Worm (Caenorhabditis elegans) whole organism, L4 larva: ENCODE data around the gene C47E8.11.

ENCODE experiments used
- F37D6.2 ChIP-seq: sonication (generic microtip); optimal IDR thresholded peaks from 2 replicates; lab custom pipeline; 2016; ENCODE audit warnings: mild to moderate bottlenecking, missing genetic modification characterization, missing compliant biosample characterization
- F49E8.2 ChIP-seq: sonication (generic microtip); optimal IDR thresholded peaks from 2 replicates; lab custom pipeline; 2016; ENCODE audit warnings: missing compliant biosample characterization, mild to moderate bottlenecking, missing genetic modification characterization, borderline replicate concordance
- Y105C5A.15 ChIP-seq: fragments of 200-800 bp; sonication (Bioruptor generic); IDR thresholded peaks from 2 replicates; pipeline ENCODE4 v1.3.6; 2022; ENCODE audit warnings: missing genetic modification characterization, missing compliant biosample characterization
- Y48G9A.11 ChIP-seq: fragments of 200-800 bp; sonication (Bioruptor generic); IDR thresholded peaks from 2 replicates; pipeline ENCODE4 v1.3.6; 2022; ENCODE audit warnings: missing genetic modification reagents, missing genetic modification characterization, missing compliant biosample characterization
- Y5F2A.4 ChIP-seq: fragments of 200-800 bp; sonication (Bioruptor generic); optimal IDR thresholded peaks from 2 replicates; lab custom pipeline; 2018; ENCODE audit warnings: mild to moderate bottlenecking, missing genetic modification characterization, missing compliant biosample characterization
- Y75B8A.6 ChIP-seq: fragments of 200-800 bp; sonication (Bioruptor generic); IDR thresholded peaks from 2 replicates; pipeline ENCODE4 v1.3.6; 2022; ENCODE audit warnings: missing genetic modification reagents, missing genetic modification characterization, missing compliant biosample characterization
- ZK337.2 ChIP-seq: fragments of 200-800 bp; sonication (Bioruptor generic); IDR thresholded peaks from 2 replicates; pipeline ENCODE4 v1.3.6; 2022; ENCODE audit warnings: missing genetic modification reagents, missing genetic modification characterization, missing compliant biosample characterization
- ZK546.5 ChIP-seq, 2 experiments: sonication (generic microtip); optimal IDR thresholded peaks; 2 replicates each; lab custom pipeline; 2017; ENCODE audit warnings: missing biosample characterization in 2 of 2, missing genetic modification characterization in 2 of 2
- aly-2 ChIP-seq: sonication (generic microtip); optimal IDR thresholded peaks from 2 replicates; lab custom pipeline; 2018; ENCODE audit warnings: missing biosample characterization, missing genetic modification characterization
- arid-1 ChIP-seq: fragments of 200-800 bp; sonication (Bioruptor generic); conservative IDR thresholded peaks from 2 replicates; pipeline ENCODE4 v1.3.6; 2022; ENCODE audit warnings: missing genetic modification reagents, missing genetic modification characterization, missing compliant biosample characterization
- ceh-82 ChIP-seq: sonication (generic microtip); optimal IDR thresholded peaks from 2 replicates; lab custom pipeline; 2017; ENCODE audit warnings: missing biosample characterization, missing genetic modification characterization
- cey-2 ChIP-seq: sonication (generic microtip); optimal IDR thresholded peaks from 3 replicates; lab custom pipeline; 2017; ENCODE audit warnings: missing genetic modification characterization, mild to moderate bottlenecking, missing compliant biosample characterization, antibody characterized with exemption, borderline replicate concordance; ENCODE audit not compliant: insufficient read depth
- daf-16 ChIP-seq, 3 experiments: sonication (generic microtip); optimal IDR thresholded peaks; 2 replicates each; lab custom pipeline; 2016 to 2017; ENCODE audit warnings: missing genetic modification characterization in 3 of 3, missing genetic modification reagents in 3 of 3, mild to moderate bottlenecking in 2 of 3, missing compliant biosample characterization in 2 of 3, missing biosample characterization in 1 of 3, moderate library complexity in 1 of 3
- dmd-9 ChIP-seq: fragments of 200-800 bp; sonication (Bioruptor generic); IDR thresholded peaks from 2 replicates; pipeline ENCODE4 v1.3.6; 2022; ENCODE audit warnings: missing genetic modification reagents, missing genetic modification characterization, missing compliant biosample characterization
- duxl-1 ChIP-seq: sonication (generic microtip); optimal IDR thresholded peaks from 2 replicates; lab custom pipeline; 2016; ENCODE audit warnings: mild to moderate bottlenecking, missing genetic modification characterization, moderate library complexity, missing compliant biosample characterization; ENCODE audit not compliant: poor library complexity
- dve-1 ChIP-seq: sonication (generic microtip); optimal IDR thresholded peaks from 2 replicates; lab custom pipeline; 2017; ENCODE audit warnings: antibody characterized with exemption, mild to moderate bottlenecking, missing genetic modification characterization, missing compliant biosample characterization; ENCODE audit not compliant: insufficient read depth
- egl-27 ChIP-seq: sonication (generic microtip); optimal IDR thresholded peaks from 3 replicates; lab custom pipeline; 2017; ENCODE audit warnings: missing biosample characterization, missing genetic modification reagents, missing genetic modification characterization
- fkh-10 ChIP-seq: fragments of 150-350 bp; optimal IDR thresholded peaks from 2 replicates; lab custom pipeline; 2014; ENCODE audit warnings: missing biosample characterization, missing genetic modification reagents, missing genetic modification characterization
- fos-1 ChIP-seq: fragments of 150-350 bp; optimal IDR thresholded peaks from 2 replicates; lab custom pipeline; 2014; ENCODE audit warnings: missing biosample characterization, missing genetic modification characterization
- hlh-30 ChIP-seq: sonication (generic microtip); optimal IDR thresholded peaks from 2 replicates; lab custom pipeline; 2017; ENCODE audit warnings: antibody characterized with exemption, mild to moderate bottlenecking, missing genetic modification characterization, missing compliant biosample characterization; ENCODE audit not compliant: insufficient read depth
- lin-15B ChIP-seq: fragments of 150-350 bp; sonication (generic microtip); optimal IDR thresholded peaks from 3 replicates; lab custom pipeline; 2014; ENCODE audit warnings: missing biosample characterization, missing genetic modification characterization
- lin-29 ChIP-seq: fragments of 200-800 bp; sonication (Bioruptor generic); IDR thresholded peaks from 2 replicates; pipeline ENCODE4 v1.3.6; 2022; ENCODE audit warnings: missing genetic modification reagents, missing genetic modification characterization, missing compliant biosample characterization
- lin-39 ChIP-seq: fragments of 150-350 bp; optimal IDR thresholded peaks from 2 replicates; lab custom pipeline; 2014; ENCODE audit warnings: missing biosample characterization, missing genetic modification reagents, missing genetic modification characterization
- lir-3 ChIP-seq: sonication (generic microtip); optimal IDR thresholded peaks from 2 replicates; lab custom pipeline; 2016; ENCODE audit warnings: mild to moderate bottlenecking, missing genetic modification characterization, missing compliant biosample characterization
- lsy-2 ChIP-seq, 2 experiments: fragments of 150-350 bp in 1 of 2; sonication (generic microtip) in 1 of 2; optimal IDR thresholded peaks; 2 replicates each; lab custom pipeline; 2014 to 2017; ENCODE audit warnings: missing biosample characterization in 2 of 2, missing genetic modification characterization in 2 of 2
- madf-9 ChIP-seq: fragments of 200-800 bp; sonication (Bioruptor generic); conservative IDR thresholded peaks from 2 replicates; pipeline ENCODE4 v1.3.6; 2022; ENCODE audit warnings: missing genetic modification reagents, missing genetic modification characterization, missing compliant biosample characterization
- mdl-1 ChIP-seq, 2 experiments: fragments of 150-350 bp in 1 of 2; sonication (generic microtip) in 1 of 2; optimal IDR thresholded peaks; 2 replicates each; lab custom pipeline; 2014 to 2017; ENCODE audit warnings: missing biosample characterization in 2 of 2, missing genetic modification characterization in 2 of 2
- mep-1 ChIP-seq: fragments of 150-350 bp; sonication (generic microtip); optimal IDR thresholded peaks from 3 replicates; lab custom pipeline; 2014; ENCODE audit warnings: missing biosample characterization, missing genetic modification characterization
- nhr-102 ChIP-seq: sonication (generic microtip); optimal IDR thresholded peaks from 2 replicates; lab custom pipeline; 2016; ENCODE audit warnings: mild to moderate bottlenecking, missing genetic modification characterization, moderate library complexity, missing compliant biosample characterization
- nhr-11 ChIP-seq: fragments of 150-350 bp; optimal IDR thresholded peaks from 2 replicates; lab custom pipeline; 2014; ENCODE audit warnings: missing biosample characterization, missing genetic modification characterization
- nhr-237 ChIP-seq: sonication (generic microtip); optimal IDR thresholded peaks from 2 replicates; lab custom pipeline; 2017; ENCODE audit warnings: missing biosample characterization, missing genetic modification characterization
- nhr-25 ChIP-seq: sonication (generic microtip); optimal IDR thresholded peaks from 2 replicates; lab custom pipeline; 2017; ENCODE audit warnings: missing genetic modification characterization, mild to moderate bottlenecking, missing compliant biosample characterization, antibody characterized with exemption, moderate library complexity, borderline replicate concordance; ENCODE audit not compliant: insufficient read depth
- nhr-42 ChIP-seq: fragments of 200-800 bp; sonication (Bioruptor generic); IDR thresholded peaks from 2 replicates; pipeline ENCODE4 v1.3.6; 2022; ENCODE audit warnings: missing genetic modification characterization, missing compliant biosample characterization
- nhr-48 ChIP-seq: sonication (generic microtip); optimal IDR thresholded peaks from 2 replicates; lab custom pipeline; 2016; ENCODE audit warnings: mild to moderate bottlenecking, missing genetic modification characterization, missing compliant biosample characterization
- nhr-77 ChIP-seq: fragments of 150-350 bp; optimal IDR thresholded peaks from 2 replicates; lab custom pipeline; 2014; ENCODE audit warnings: missing biosample characterization, missing genetic modification characterization
- php-3 ChIP-seq: fragments of 200-800 bp; sonication (Bioruptor generic); IDR thresholded peaks from 2 replicates; pipeline ENCODE4 v1.3.6; 2022; ENCODE audit warnings: missing genetic modification reagents, missing genetic modification characterization, missing compliant biosample characterization
- set-16 ChIP-seq: fragments of 200-800 bp; sonication (Bioruptor generic); IDR thresholded peaks from 2 replicates; pipeline ENCODE4 v1.3.6; 2022; ENCODE audit warnings: missing genetic modification reagents, missing genetic modification characterization, missing compliant biosample characterization
- skn-1 ChIP-seq: fragments of 150-350 bp; optimal IDR thresholded peaks from 2 replicates; lab custom pipeline; 2014; ENCODE audit warnings: missing biosample characterization, missing genetic modification characterization
- snpc-4 ChIP-seq: fragments of 150-350 bp; optimal IDR thresholded peaks from 2 replicates; lab custom pipeline; 2014; ENCODE audit warnings: missing biosample characterization, missing genetic modification characterization
- spr-1 ChIP-seq: sonication (generic microtip); optimal IDR thresholded peaks from 2 replicates; lab custom pipeline; 2016; ENCODE audit warnings: mild to moderate bottlenecking, missing genetic modification characterization, missing compliant biosample characterization
- tag-97 ChIP-seq: fragments of 200-800 bp; sonication (Bioruptor generic); IDR thresholded peaks from 2 replicates; pipeline ENCODE4 v1.3.6; 2022; ENCODE audit warnings: missing genetic modification characterization, missing compliant biosample characterization
- tra-1 ChIP-seq: fragments of 200-800 bp; sonication (Bioruptor generic); IDR thresholded peaks from 2 replicates; pipeline ENCODE4 v1.3.6; 2022; ENCODE audit warnings: missing genetic modification reagents, missing genetic modification characterization, missing compliant biosample characterization
- unc-39 ChIP-seq: sonication (generic microtip); optimal IDR thresholded peaks from 2 replicates; lab custom pipeline; 2017; ENCODE audit warnings: missing biosample characterization, missing genetic modification characterization
- unc-62 ChIP-seq, 3 experiments: fragments of 150-350 bp in 1 of 3; sonication (generic microtip); optimal IDR thresholded peaks in 2 of 3; peaks in 1 of 3; 1 replicate in 1 of 3; 2 replicates in 2 of 3; lab custom pipeline; 2014 to 2017; ENCODE audit warnings: missing biosample characterization in 3 of 3, missing genetic modification characterization in 3 of 3, missing genetic modification reagents in 3 of 3, missing genotype in 1 of 3
- zag-1 ChIP-seq: fragments of 150-350 bp; optimal IDR thresholded peaks from 2 replicates; lab custom pipeline; 2014; ENCODE audit warnings: missing biosample characterization, missing genetic modification characterization
- zfp-3 ChIP-seq: fragments of 200-800 bp; sonication (Bioruptor generic); conservative IDR thresholded peaks from 2 replicates; pipeline ENCODE4 v1.3.6; 2022; ENCODE audit warnings: missing genetic modification reagents, missing genetic modification characterization, missing compliant biosample characterization
- ztf-11 ChIP-seq: fragments of 150-350 bp; optimal IDR thresholded peaks from 2 replicates; lab custom pipeline; 2014; ENCODE audit warnings: missing biosample characterization, missing genetic modification characterization
- ztf-7 ChIP-seq: fragments of 150-350 bp; optimal IDR thresholded peaks from 2 replicates; lab custom pipeline; 2014; ENCODE audit warnings: missing biosample characterization, missing genetic modification characterization

The C47E8.11 gene

ce11 chrV:14688097-14688912 lies at the start of gene C47E8.11 (continued):
- TF ChIP-seq ztf-7 (tag; lab: Kevin White, UChicago): no peak
- TF ChIP-seq unc-39 (tag; lab: Kevin White, UChicago): no peak
- no peak for TF ChIP-seq fos-1
- no peak for TF ChIP-seq nhr-11 (tag; lab: Kevin White, UChicago)
- no peak for TF ChIP-seq snpc-4 (tag; lab: Kevin White, UChicago)
- TF ChIP-seq zag-1 (tag; lab: Kevin White, UChicago): no peak
- TF ChIP-seq cey-2 (tag; lab: Kevin White, UChicago): no peak
- peak; percentile 10 for TF ChIP-seq spr-1 (tag; lab: Kevin White, UChicago)
- TF ChIP-seq Y5F2A.4 (GFP tag; lab: Kevin White, UChicago): no peak
- TF ChIP-seq aly-2: peak; percentile 100
- TF ChIP-seq ceh-82 (tag; lab: Kevin White, UChicago): no peak
- no peak for TF ChIP-seq ZK546.5 (tag; optimal IDR thresholded peaks at IDR 0.05; lab: Kevin White, UChicago)
- TF ChIP-seq dmd-9 (GFP tag; lab: Robert Waterston, UW): no peak
- peak; percentile 64; the same call in 1 of the 2 replicates for TF ChIP-seq Y48G9A.11
- TF ChIP-seq lir-3 (tag; lab: Kevin White, UChicago): no peak
- TF ChIP-seq lin-29 (GFP tag; lab: Robert Waterston, UW): peak; percentile 31; the same call in 1 of the 2 replicates
- no peak for TF ChIP-seq mdl-1 (tag; optimal IDR thresholded peaks at IDR 0.05; lab: Kevin White, UChicago)
- TF ChIP-seq lin-39 (tag; lab: Kevin White, UChicago): no peak
- no peak for TF ChIP-seq tag-97
- no peak for TF ChIP-seq nhr-42 (GFP tag; lab: Robert Waterston, UW)
- TF ChIP-seq Y75B8A.6: peak; percentile 59
- TF ChIP-seq set-16 (GFP tag; lab: Robert Waterston, UW): peak; percentile 39
- TF ChIP-seq php-3 (GFP tag; lab: Robert Waterston, UW): 0 out of 2 replicates have a peak, but pooled peaks have one; percentile 35
- TF ChIP-seq Y105C5A.15 (GFP tag; lab: Robert Waterston, UW): no peak; the same call in 1 of the 2 replicates
- TF ChIP-seq skn-1: no peak
- peak; percentile 80 for TF ChIP-seq mep-1 (tag; lab: Kevin White, UChicago)
- no peak for TF ChIP-seq egl-27 (tag; lab: Kevin White, UChicago)
- TF ChIP-seq unc-62 (GFP tag; optimal IDR thresholded peaks at IDR 0.05 in 1 of 2; lab: Kevin White, UChicago): no peak
- no peak for TF ChIP-seq unc-62 (tag; optimal IDR thresholded peaks at IDR 0.05; lab: Kevin White, UChicago)
- TF ChIP-seq nhr-77 (tag; lab: Kevin White, UChicago): no peak
- TF ChIP-seq fkh-10 (GFP tag; lab: Kevin White, UChicago): no peak
- TF ChIP-seq madf-9: peak; percentile 2; the same call in 1 of the 2 replicates
- peak; percentile 68 for TF ChIP-seq F49E8.2 (tag; lab: Kevin White, UChicago)
- TF ChIP-seq lsy-2 (tag; optimal IDR thresholded peaks at IDR 0.05; lab: Kevin White, UChicago): peak in 1 of 2 experiments; percentile 87
- TF ChIP-seq arid-1 (GFP tag; lab: Robert Waterston, UW): peak; percentile 44; the same call in 1 of the 2 replicates
- no peak for TF ChIP-seq duxl-1
- TF ChIP-seq nhr-102 (tag; lab: Kevin White, UChicago): peak; percentile 45
- peak; percentile 13 for TF ChIP-seq nhr-48 (tag; lab: Kevin White, UChicago)
- TF ChIP-seq zfp-3 (GFP tag; lab: Robert Waterston, UW): peak; percentile 92
- TF ChIP-seq daf-16 (GFP tag; optimal IDR thresholded peaks at IDR 0.05; lab: Kevin White, UChicago): no peak
- peak; percentile 86 for TF ChIP-seq daf-16 (tag; optimal IDR thresholded peaks at IDR 0.05; lab: Kevin White, UChicago)
- no peak for TF ChIP-seq ztf-11 (tag; lab: Kevin White, UChicago)
- TF ChIP-seq F37D6.2 (tag; lab: Kevin White, UChicago): no peak
- TF ChIP-seq nhr-237 (tag; lab: Kevin White, UChicago): no peak
- TF ChIP-seq dve-1 (tag; lab: Kevin White, UChicago): peak; percentile 65
- no peak for TF ChIP-seq hlh-30 (tag; lab: Kevin White, UChicago)
- no peak for TF ChIP-seq nhr-25
- no peak for TF ChIP-seq lin-15B
- no peak for TF ChIP-seq tra-1
- no peak for TF ChIP-seq ZK337.2 (GFP tag; lab: Robert Waterston, UW)
